Fruit fly (Drosophila melanogaster): Measurements from ENCODE around the gene Pi4KIIIalpha.

The Pi4KIIIalpha gene

DNA sequence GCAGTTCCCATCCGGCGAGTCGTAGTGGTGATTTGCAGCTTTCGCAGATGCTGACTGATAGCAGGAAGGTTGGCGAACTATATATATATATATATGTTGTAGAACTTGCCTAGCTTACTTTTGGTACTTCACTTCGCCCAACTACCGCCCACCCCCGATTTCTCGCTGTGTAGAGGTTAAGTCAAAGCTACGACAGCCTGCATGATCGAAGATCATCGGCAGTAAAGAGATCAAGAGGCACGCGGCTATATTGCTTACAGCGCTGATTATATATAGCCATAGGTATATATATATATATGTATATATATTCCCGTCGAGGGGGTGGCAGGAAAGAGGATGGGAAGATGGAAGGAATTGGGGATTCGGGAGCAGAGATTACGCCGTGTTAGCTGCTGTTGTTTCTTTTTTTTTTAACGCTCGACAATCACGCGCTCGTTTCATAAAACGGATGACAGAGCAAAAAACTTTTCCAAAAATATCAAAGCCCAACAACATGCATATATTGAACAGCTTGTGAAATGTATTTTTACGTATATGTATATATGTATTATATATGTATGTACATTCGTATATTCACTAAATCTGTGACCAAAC is 38.0 kb downstream of the Pi4KIIIalpha start:
- TF ChIP-seq dl (GFP tag; optimal IDR thresholded peaks at IDR 0.05; ENCODE audit: insufficient read depth in 1 of 2, partially characterized antibody in 2 of 2) (no peak), Hnf4 (GFP tag; optimal IDR thresholded peaks at IDR 0.05) (no peak), CrebA (GFP tag; optimal IDR thresholded peaks at IDR 0.05; ENCODE audit: borderline replicate concordance) (no peak), tai (GFP tag; optimal IDR thresholded peaks at IDR 0.05) (no peak), Jra (GFP tag; optimal IDR thresholded peaks at IDR 0.05) (no peak), jim (GFP tag; optimal IDR thresholded peaks at IDR 0.05) (no peak), N (GFP tag; optimal IDR thresholded peaks at IDR 0.05) (no peak), lola (GFP tag; optimal IDR thresholded peaks at IDR 0.05) (no peak), Hr78 (GFP tag; optimal IDR thresholded peaks at IDR 0.05) (no peak), ey (GFP tag; optimal IDR thresholded peaks at IDR 0.05) (no peak), sage (GFP tag; optimal IDR thresholded peaks at IDR 0.05) (no peak), CG9705 (GFP tag; optimal IDR thresholded peaks at IDR 0.05) (no peak), sv (GFP tag; optimal IDR thresholded peaks at IDR 0.05) (no peak), Dif (GFP tag; optimal IDR thresholded peaks at IDR 0.05; ENCODE audit: partially characterized antibody) (no peak), Mio (GFP tag; optimal IDR thresholded peaks at IDR 0.05) (no peak), rgr (GFP tag; optimal IDR thresholded peaks at IDR 0.05) (no peak), GATAd (GFP tag; optimal IDR thresholded peaks at IDR 0.05) (no peak)

DNA sequence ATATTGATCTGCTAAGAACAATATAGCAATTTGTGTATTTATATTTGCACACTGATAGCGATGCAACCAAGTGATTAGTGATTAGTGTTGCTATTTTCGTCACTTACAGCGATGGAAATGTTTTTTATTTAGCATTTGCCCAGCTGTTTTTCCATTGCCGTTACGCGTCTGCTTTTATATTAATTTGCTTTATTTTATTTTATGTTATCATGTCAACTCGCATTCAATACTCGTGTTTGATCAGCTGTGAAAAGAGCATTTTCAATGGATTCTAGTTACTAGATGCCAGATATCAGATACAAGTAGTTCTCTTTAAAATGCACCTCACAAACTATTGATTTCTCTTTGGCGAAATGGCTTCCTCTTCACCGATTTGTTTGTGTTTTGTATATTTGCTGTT is 38.8 kb downstream of the Pi4KIIIalpha start:
- TF ChIP-seq Rel (GFP tag; optimal IDR thresholded peaks at IDR 0.05) (no peak), Rel (tag; optimal IDR thresholded peaks at IDR 0.05) (no peak), tai (GFP tag; optimal IDR thresholded peaks at IDR 0.05) (no peak), h (GFP tag; optimal IDR thresholded peaks at IDR 0.05) (peak; percentile 4), Vsx2 (GFP tag; optimal IDR thresholded peaks at IDR 0.05; ENCODE audit: partially characterized antibody) (no peak), dl (GFP tag; optimal IDR thresholded peaks at IDR 0.05; ENCODE audit: insufficient read depth in 1 of 2, partially characterized antibody in 2 of 2) (no peak), brk (GFP tag; optimal IDR thresholded peaks at IDR 0.05) (no peak), Sp1 (GFP tag; optimal IDR thresholded peaks at IDR 0.05) (no peak), fru (GFP tag; optimal IDR thresholded peaks at IDR 0.05) (no peak), sage (GFP tag; optimal IDR thresholded peaks at IDR 0.05) (no peak), Dfd (GFP tag; optimal IDR thresholded peaks at IDR 0.05) (no peak), rgr (GFP tag; optimal IDR thresholded peaks at IDR 0.05) (peak; percentile 11), pan (optimal IDR thresholded peaks at IDR 0.05) (no peak), Hr78 (GFP tag; optimal IDR thresholded peaks at IDR 0.05) (no peak), Hr83 (GFP tag; optimal IDR thresholded peaks at IDR 0.05; ENCODE audit: poor library complexity, severe bottlenecking) (peak; percentile 50), dsf (GFP tag; optimal IDR thresholded peaks at IDR 0.05; ENCODE audit: borderline replicate concordance) (no peak)

DNA sequence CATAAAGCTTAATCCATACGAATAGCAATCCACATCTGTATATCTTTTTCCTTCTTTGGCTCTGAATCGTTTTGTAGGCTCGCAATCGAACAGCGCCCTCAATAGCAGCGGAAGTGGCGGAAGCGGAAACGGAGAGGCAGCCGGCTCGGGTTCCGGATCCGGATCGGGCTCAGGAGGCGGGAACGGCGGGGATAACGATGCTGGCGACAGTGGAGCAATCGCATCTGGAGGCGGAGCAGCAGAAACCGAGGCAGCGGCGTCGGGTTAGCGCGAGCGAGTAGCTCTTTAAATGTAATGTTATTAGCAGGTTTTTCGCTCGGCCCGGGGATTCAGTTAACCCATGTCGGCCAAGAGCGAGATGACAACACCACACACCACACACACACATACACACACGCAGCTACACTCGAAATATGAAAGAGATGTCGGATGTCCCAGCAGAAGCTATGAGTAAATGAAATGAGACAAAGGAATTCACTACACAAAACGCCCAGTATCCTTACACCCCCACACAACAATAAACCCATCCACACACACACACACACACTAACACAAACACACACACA is 52.5 kb downstream of the Pi4KIIIalpha start:
- no peak for TF ChIP-seq pan (optimal IDR thresholded peaks at IDR 0.05)

DNA sequence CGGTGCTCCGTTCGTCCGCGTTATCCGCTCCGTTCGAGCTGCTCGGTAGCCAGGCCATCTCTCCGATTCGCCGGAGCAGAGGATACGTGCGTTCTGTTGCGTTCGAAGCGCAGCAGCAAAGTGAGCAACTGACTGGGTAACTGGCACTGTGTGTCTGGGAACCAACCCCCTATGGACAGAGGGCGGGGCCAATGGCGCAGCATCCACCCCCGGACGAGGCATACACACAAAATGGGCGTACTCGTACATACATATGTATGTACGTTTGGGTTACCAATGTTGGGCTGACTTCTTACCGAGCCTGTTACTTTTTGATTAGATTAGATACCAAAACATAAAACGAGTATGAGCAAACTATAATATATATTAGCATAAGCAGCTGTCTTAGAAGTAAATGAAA is 57.0 kb downstream of the Pi4KIIIalpha start, which contains the start of gene HLH3B:
TSS of gene HLH3B (minus strand) at position 123 of the 400 bp plus-strand sequence.
- TF ChIP-seq usp (GFP tag; optimal IDR thresholded peaks at IDR 0.05) = no peak
- TF ChIP-seq CG9705 (GFP tag; optimal IDR thresholded peaks at IDR 0.05) = no peak
- no peak for TF ChIP-seq fru (GFP tag; optimal IDR thresholded peaks at IDR 0.05)
- TF ChIP-seq dmrt93B (GFP tag; optimal IDR thresholded peaks at IDR 0.05) = no peak
- TF ChIP-seq psq (GFP tag; optimal IDR thresholded peaks at IDR 0.05) = no peak
- TF ChIP-seq Dfd (GFP tag; optimal IDR thresholded peaks at IDR 0.05) = no peak
- TF ChIP-seq br (GFP tag; optimal IDR thresholded peaks at IDR 0.05) = no peak
- no peak for TF ChIP-seq Hr78 (GFP tag; optimal IDR thresholded peaks at IDR 0.05)
- no peak for TF ChIP-seq Dif (GFP tag; optimal IDR thresholded peaks at IDR 0.05; ENCODE audit: partially characterized antibody)
- TF ChIP-seq HLH106 (tag; optimal IDR thresholded peaks at IDR 0.05) = no peak
- no peak for TF ChIP-seq rgr (GFP tag; optimal IDR thresholded peaks at IDR 0.05)
- no peak for TF ChIP-seq ey (GFP tag; optimal IDR thresholded peaks at IDR 0.05)
- TF ChIP-seq CG32264 (GFP tag; optimal IDR thresholded peaks at IDR 0.05) = no peak
- TF ChIP-seq sage (GFP tag; optimal IDR thresholded peaks at IDR 0.05) = no peak

Data from whole organism, wandering third instar larva.